Worm (Caenorhabditis elegans) whole organism, L4/young adult: Measurements from ENCODE around the gene col-13.

Experiments
- W03F9.2 ChIP-seq: fragments of 150-350 bp; optimal IDR thresholded peaks from 2 replicates; lab custom pipeline; 2014; ENCODE audit warnings: missing biosample characterization, missing genetic modification characterization
- dao-5 ChIP-seq: sonication (generic microtip); optimal IDR thresholded peaks from 2 replicates; lab custom pipeline; 2016; ENCODE audit warnings: missing genotype, missing genetic modification characterization, moderate library complexity, missing compliant biosample characterization
- him-1 ChIP-seq: sonication (generic microtip); optimal IDR thresholded peaks from 2 replicates; lab custom pipeline; 2016; ENCODE audit warnings: missing genotype, missing genetic modification reagents, missing genetic modification characterization, missing compliant biosample characterization

Gene col-13

ce11 chrV:10410030-10410713 lies 11.5 kb downstream of the col-13 start, which contains the start of gene F15H10.12:
F15H10.12 (minus strand) TSS chrV:10410080.
- TF ChIP-seq dao-5 (tag; lab: Kevin White, UChicago) (no peak), him-1 (no peak), W03F9.2 (tag; lab: Kevin White, UChicago) (no peak)

ce11 chrV:10406313-10406712 lies 15.4 kb downstream of the col-13 start, which contains the start of gene F15H10.7:
F15H10.7 (minus strand) TSS chrV:10406413.
- TF ChIP-seq dao-5 (tag; lab: Kevin White, UChicago) (no peak), him-1 (no peak), W03F9.2 (tag; lab: Kevin White, UChicago) (no peak)

ce11 chrV:10404701-10405100 lies 17.0 kb downstream of the col-13 start:
- no peak for TF ChIP-seq him-1
- no peak for TF ChIP-seq dao-5 (tag; lab: Kevin White, UChicago)
- TF ChIP-seq W03F9.2 (tag; lab: Kevin White, UChicago) = no peak

ce11 chrV:10402804-10403203 lies 18.9 kb downstream of the col-13 start, which contains the start of gene F15H10.8:
F15H10.8 (minus strand) TSS chrV:10402904.
- TF ChIP-seq him-1 = no peak
- no peak for TF ChIP-seq dao-5 (tag; lab: Kevin White, UChicago)

ce11 chrV:10399290-10399689 lies 22.4 kb downstream of the col-13 start:
- no peak for TF ChIP-seq him-1
- TF ChIP-seq dao-5 (tag; lab: Kevin White, UChicago) = no peak
- no peak for TF ChIP-seq W03F9.2 (tag; lab: Kevin White, UChicago)

ce11 chrV:10398431-10398830 lies 23.3 kb downstream of the col-13 start, which contains the start of gene ugt-2:
ugt-2 (plus strand) TSS chrV:10398801.
- TF ChIP-seq dao-5 (tag; lab: Kevin White, UChicago) = no peak
- TF ChIP-seq W03F9.2 (tag; lab: Kevin White, UChicago) = no peak
- TF ChIP-seq him-1 = no peak

- TF ChIP-seq dao-5 (tag; lab: Kevin White, UChicago) (no peak), him-1 (no peak), W03F9.2 (tag; lab: Kevin White, UChicago) (no peak)
Measured at ce11 chrV:10395173-10395766, 26.4 kb downstream of the col-13 start, which contains the start of the genes col-151 and ugt-1. col-151 (minus strand) TSS chrV:10395223. ugt-1 (plus strand) TSS chrV:10395663.

ce11 chrV:10393708-10394107 lies 28.0 kb downstream of the col-13 start:
- no peak for TF ChIP-seq him-1
- TF ChIP-seq W03F9.2 (tag; lab: Kevin White, UChicago) = no peak
- no peak for TF ChIP-seq dao-5 (tag; lab: Kevin White, UChicago)

ce11 chrV:10388318-10388717 lies 33.4 kb downstream of the col-13 start, which contains the start of gene AC3.5:
AC3.5 (plus strand) TSS chrV:10388527.
- TF ChIP-seq him-1 = no peak
- TF ChIP-seq dao-5 (tag; lab: Kevin White, UChicago) = no peak
- TF ChIP-seq W03F9.2 (tag; lab: Kevin White, UChicago) = no peak

- TF ChIP-seq dao-5 (tag; lab: Kevin White, UChicago) (no peak), him-1 (no peak), W03F9.2 (tag; lab: Kevin White, UChicago) (no peak)
Measured at ce11 chrV:10387412-10387811, 34.3 kb downstream of the col-13 start.

- no peak for TF ChIP-seq W03F9.2 (tag; lab: Kevin White, UChicago)
Measured at ce11 chrV:10383950-10384349, 37.8 kb downstream of the col-13 start, which contains the start of gene spe-10. spe-10 (plus strand) TSS chrV:10384250.

- TF ChIP-seq dao-5 (tag; lab: Kevin White, UChicago) (no peak), W03F9.2 (tag; lab: Kevin White, UChicago) (no peak)
Measured at ce11 chrV:10382142-10382541, 39.6 kb downstream of the col-13 start, which contains the start of gene pqn-2. pqn-2 (plus strand) TSS chrV:10382442.

ce11 chrV:10381726-10382125 lies 40.0 kb downstream of the col-13 start, which contains the start of gene abu-1:
abu-1 (minus strand) TSS chrV:10381826.
- TF ChIP-seq him-1 = no peak
- no peak for TF ChIP-seq W03F9.2 (tag; lab: Kevin White, UChicago)

- TF ChIP-seq him-1 (no peak), dao-5 (tag; lab: Kevin White, UChicago) (no peak), W03F9.2 (tag; lab: Kevin White, UChicago) (no peak)
Measured at ce11 chrV:10379761-10380160, 41.9 kb downstream of the col-13 start.
